Worm (Caenorhabditis elegans) whole organism, late embryonic: ENCODE data around the gene C26B9.3.

ENCODE experiments used
- C08G9.2 ChIP-seq: sonication (generic microtip); optimal IDR thresholded peaks from 2 replicates; lab custom pipeline; 2016; ENCODE audit warnings: mild to moderate bottlenecking, missing genetic modification characterization, moderate library complexity, missing compliant biosample characterization
- F13H6.1 ChIP-seq: sonication (generic microtip); optimal IDR thresholded peaks from 2 replicates; lab custom pipeline; 2016; ENCODE audit warnings: missing genetic modification characterization, missing compliant biosample characterization
- K09A11.1 ChIP-seq: sonication (generic microtip); optimal IDR thresholded peaks from 2 replicates; lab custom pipeline; 2017; ENCODE audit warnings: antibody characterized with exemption, mild to moderate bottlenecking, missing genetic modification characterization, missing compliant biosample characterization; ENCODE audit not compliant: insufficient read depth
- T23F11.4 ChIP-seq: fragments of 200-800 bp; sonication (Bioruptor generic); optimal IDR thresholded peaks from 2 replicates; lab custom pipeline; 2018; ENCODE audit warnings: mild to moderate bottlenecking, missing genetic modification characterization, missing compliant biosample characterization
- Y22D7AL.16 ChIP-seq: sonication (generic microtip); optimal IDR thresholded peaks from 2 replicates; lab custom pipeline; 2016; ENCODE audit warnings: missing genetic modification characterization, missing compliant biosample characterization
- ahr-1 ChIP-seq: sonication (generic microtip); optimal IDR thresholded peaks from 2 replicates; lab custom pipeline; 2016; ENCODE audit warnings: missing genetic modification characterization, missing compliant biosample characterization
- ceh-22 ChIP-seq: sonication (generic microtip); optimal IDR thresholded peaks from 2 replicates; lab custom pipeline; 2017; ENCODE audit warnings: missing biosample characterization, missing genetic modification characterization
- ceh-24 ChIP-seq: sonication (generic microtip); optimal IDR thresholded peaks from 2 replicates; lab custom pipeline; 2016; ENCODE audit warnings: mild to moderate bottlenecking, missing genetic modification characterization, missing compliant biosample characterization
- ceh-30 ChIP-seq: fragments of 150-350 bp; optimal IDR thresholded peaks from 2 replicates; lab custom pipeline; 2014; ENCODE audit warnings: missing biosample characterization, missing genetic modification characterization
- ceh-31 ChIP-seq: sonication (generic microtip); optimal IDR thresholded peaks from 2 replicates; lab custom pipeline; 2016; ENCODE audit warnings: missing genetic modification characterization, missing compliant biosample characterization
- ceh-34 ChIP-seq: sonication (generic microtip); optimal IDR thresholded peaks from 2 replicates; lab custom pipeline; 2016; ENCODE audit warnings: mild to moderate bottlenecking, missing genetic modification characterization, missing compliant biosample characterization
- ceh-48 ChIP-seq: sonication (generic microtip); optimal IDR thresholded peaks from 2 replicates; lab custom pipeline; 2016; ENCODE audit warnings: missing genetic modification characterization, inconsistent platforms, missing compliant biosample characterization
- che-1 ChIP-seq: sonication (generic microtip); optimal IDR thresholded peaks from 2 replicates; lab custom pipeline; 2016; ENCODE audit warnings: mild to moderate bottlenecking, missing genetic modification characterization, missing compliant biosample characterization
- eyg-1 ChIP-seq: sonication (generic microtip); optimal IDR thresholded peaks from 2 replicates; lab custom pipeline; 2016; ENCODE audit warnings: missing genotype, missing genetic modification characterization, missing compliant biosample characterization
- hlh-30 ChIP-seq: sonication (generic microtip); optimal IDR thresholded peaks from 2 replicates; lab custom pipeline; 2017; ENCODE audit warnings: antibody characterized with exemption, missing genetic modification characterization, missing compliant biosample characterization; ENCODE audit not compliant: insufficient read depth
- hlh-6 ChIP-seq: sonication (generic microtip); optimal IDR thresholded peaks from 2 replicates; lab custom pipeline; 2016; ENCODE audit warnings: missing genotype, missing genetic modification characterization, missing compliant biosample characterization
- hlh-8 ChIP-seq: sonication (generic microtip); optimal IDR thresholded peaks from 2 replicates; lab custom pipeline; 2016; ENCODE audit warnings: missing genotype, missing genetic modification characterization, missing compliant biosample characterization
- lin-11 ChIP-seq: fragments of 200-800 bp; sonication (Bioruptor generic); optimal IDR thresholded peaks from 2 replicates; lab custom pipeline; 2018; ENCODE audit warnings: mild to moderate bottlenecking, missing genetic modification characterization, missing compliant biosample characterization
- madf-2 ChIP-seq: sonication (generic microtip); optimal IDR thresholded peaks from 2 replicates; lab custom pipeline; 2017; ENCODE audit warnings: missing genetic modification characterization, missing compliant biosample characterization
- nhr-232 ChIP-seq: sonication (generic microtip); optimal IDR thresholded peaks from 2 replicates; lab custom pipeline; 2016; ENCODE audit warnings: missing genetic modification characterization, missing compliant biosample characterization
- pha-2 ChIP-seq: sonication (generic microtip); optimal IDR thresholded peaks from 2 replicates; lab custom pipeline; 2017; ENCODE audit warnings: mild to moderate bottlenecking, missing genetic modification characterization, missing compliant biosample characterization
- pha-4 ChIP-seq: fragments of 150-350 bp; optimal IDR thresholded peaks from 2 replicates; lab custom pipeline; 2018; ENCODE audit warnings: missing biosample characterization, missing genetic modification reagents, missing genetic modification characterization
- pqm-1 ChIP-seq: sonication (generic microtip); optimal IDR thresholded peaks from 2 replicates; lab custom pipeline; 2016; ENCODE audit warnings: missing genetic modification characterization, missing compliant biosample characterization
- pros-1 ChIP-seq: fragments of 150-350 bp; optimal IDR thresholded peaks from 2 replicates; lab custom pipeline; 2014; ENCODE audit warnings: missing biosample characterization, missing genetic modification reagents, missing genetic modification characterization
- ref-2 ChIP-seq: sonication (generic microtip); optimal IDR thresholded peaks from 2 replicates; lab custom pipeline; 2016; ENCODE audit warnings: missing genetic modification characterization, missing compliant biosample characterization
- sdc-2 ChIP-seq: sonication (generic microtip); optimal IDR thresholded peaks from 2 replicates; lab custom pipeline; 2016; ENCODE audit warnings: missing genotype, missing genetic modification characterization, missing compliant biosample characterization
- tbx-7 ChIP-seq: sonication (generic microtip); optimal IDR thresholded peaks from 2 replicates; lab custom pipeline; 2016; ENCODE audit warnings: missing genotype, missing genetic modification characterization, missing compliant biosample characterization
- unc-3 ChIP-seq, 2 experiments: fragments of 200-800 bp in 1 of 2; sonication (Bioruptor generic) in 1 of 2; sonication (generic microtip) in 1 of 2; conservative IDR thresholded peaks in 1 of 2; optimal IDR thresholded peaks in 1 of 2; 2 replicates each; pipeline versions ENCODE4 v1.3.6 to Lab custom; 2016 to 2022; ENCODE audit warnings: missing compliant biosample characterization in 2 of 2, missing genetic modification characterization in 2 of 2, missing genetic modification reagents in 1 of 2
- unc-42 ChIP-seq: sonication (generic microtip); optimal IDR thresholded peaks from 2 replicates; lab custom pipeline; 2016; ENCODE audit warnings: missing genotype, missing genetic modification characterization, missing compliant biosample characterization
- zip-5 ChIP-seq: sonication (generic microtip); optimal IDR thresholded peaks from 2 replicates; lab custom pipeline; 2016; ENCODE audit warnings: missing genetic modification characterization, missing compliant biosample characterization

C26B9.3 gene

DNA sequence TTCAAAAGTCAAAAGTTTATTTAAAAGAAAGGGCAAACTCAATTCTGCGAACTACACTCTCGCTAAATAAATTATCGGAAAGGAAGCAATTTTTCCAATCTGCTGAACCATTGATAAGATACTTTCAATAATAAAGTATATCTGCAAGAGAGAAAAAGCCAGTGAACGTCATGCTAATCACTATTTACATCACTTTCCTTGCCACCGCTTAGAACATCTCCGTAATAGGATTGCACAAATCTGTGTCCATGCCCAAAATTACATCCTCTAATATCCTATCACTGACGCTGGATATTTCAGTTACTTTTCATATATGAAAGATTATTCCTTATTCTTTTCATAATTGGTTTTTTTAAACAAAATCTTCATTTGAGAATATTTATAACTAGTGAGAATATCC lies 44.7 kb downstream of the C26B9.3 start:
- TF ChIP-seq Y22D7AL.16 (tag; lab: Kevin White, UChicago) (no peak), ceh-30 (no peak), ceh-34 (tag; lab: Kevin White, UChicago) (no peak), nhr-232 (tag; lab: Kevin White, UChicago) (no peak), madf-2 (tag; lab: Kevin White, UChicago) (no peak), unc-3 (GFP tag; conservative IDR thresholded peaks at IDR 0.05; lab: Robert Waterston, UW) (no peak), unc-3 (tag; optimal IDR thresholded peaks at IDR 0.05; lab: Kevin White, UChicago) (no peak)

DNA sequence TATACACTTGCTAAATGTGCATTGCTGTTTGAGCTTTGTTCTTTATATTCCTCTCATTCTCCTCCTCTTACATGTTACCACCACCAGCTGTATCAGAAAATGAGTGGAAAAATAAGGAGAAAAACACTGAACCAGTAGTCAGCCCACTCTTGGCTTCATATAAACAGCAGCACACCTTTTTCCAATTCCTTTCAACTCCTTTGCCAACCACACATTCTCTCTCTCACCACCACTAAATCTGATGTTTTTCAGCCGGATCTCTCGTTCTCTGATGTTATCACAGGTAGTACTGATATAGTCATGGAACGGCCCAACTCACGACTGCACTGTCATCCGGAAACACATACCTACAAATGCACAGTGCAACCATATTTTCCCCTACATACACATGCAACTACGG lies 48.5 kb downstream of the C26B9.3 start, which contains the start of gene kcnl-3:
TSS of gene kcnl-3 (plus strand) at position 301 of the 400 bp plus-strand sequence.
- TF ChIP-seq lin-11 (tag; lab: Kevin White, UChicago) (no peak), che-1 (tag; lab: Kevin White, UChicago) (no peak), ref-2 (tag; lab: Kevin White, UChicago) (no peak), pha-2 (tag; lab: Kevin White, UChicago) (no peak), hlh-30 (tag; lab: Kevin White, UChicago) (no peak), ahr-1 (tag; lab: Kevin White, UChicago) (no peak), pqm-1 (tag; lab: Kevin White, UChicago) (no peak), hlh-8 (no peak), T23F11.4 (GFP tag; lab: Kevin White, UChicago) (no peak), zip-5 (tag; lab: Kevin White, UChicago) (no peak), F13H6.1 (tag; lab: Kevin White, UChicago) (no peak), Y22D7AL.16 (tag; lab: Kevin White, UChicago) (no peak), sdc-2 (tag; lab: Kevin White, UChicago) (no peak), K09A11.1 (tag; lab: Kevin White, UChicago) (no peak), tbx-7 (tag; lab: Kevin White, UChicago) (no peak), unc-42 (tag; lab: Kevin White, UChicago) (no peak), hlh-6 (tag; lab: Kevin White, UChicago) (no peak), ceh-48 (tag; lab: Kevin White, UChicago) (no peak), pha-4 (tag; lab: Kevin White, UChicago) (no peak), ceh-31 (tag; lab: Kevin White, UChicago) (no peak)
- TF ChIP-seq, all 69 proteins: peak for 0

DNA sequence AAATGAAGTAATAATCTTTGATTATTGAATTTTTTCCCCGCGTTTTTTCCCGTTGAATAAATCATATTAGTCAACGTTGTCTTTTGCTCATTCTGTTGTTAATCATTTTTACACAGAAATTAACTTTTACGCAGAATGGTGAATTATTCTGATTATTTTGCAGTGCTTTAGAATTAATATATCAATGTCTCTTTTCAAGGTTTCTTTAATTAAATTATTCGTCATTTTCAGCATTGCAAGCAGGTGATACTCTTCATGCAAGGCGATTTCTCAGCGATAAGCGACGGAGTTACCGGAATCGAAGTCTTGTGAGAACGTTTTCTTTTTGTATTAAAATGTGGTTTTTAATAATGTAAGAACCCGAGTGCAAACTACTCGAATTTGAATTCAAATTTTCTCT lies 49.5 kb downstream of the C26B9.3 start:
- TF ChIP-seq ceh-24 = no peak
- TF ChIP-seq C08G9.2 = no peak
- TF ChIP-seq pros-1 (tag; lab: Kevin White, UChicago) = no peak
- TF ChIP-seq F13H6.1 (tag; lab: Kevin White, UChicago) = no peak
- TF ChIP-seq ceh-22 = no peak
- no peak for TF ChIP-seq eyg-1 (tag; lab: Kevin White, UChicago)
- TF ChIP-seq Y22D7AL.16 (tag; lab: Kevin White, UChicago) = no peak
